Worm (Caenorhabditis elegans) whole organism, dauer: ENCODE measurements around the gene tatn-1.

Experiments
- unc-62 ChIP-seq: sonication (generic microtip); optimal IDR thresholded peaks from 2 replicates; lab custom pipeline; 2017; ENCODE audit warnings: missing biosample characterization, missing genetic modification reagents, missing genetic modification characterization

tatn-1 gene

DNA sequence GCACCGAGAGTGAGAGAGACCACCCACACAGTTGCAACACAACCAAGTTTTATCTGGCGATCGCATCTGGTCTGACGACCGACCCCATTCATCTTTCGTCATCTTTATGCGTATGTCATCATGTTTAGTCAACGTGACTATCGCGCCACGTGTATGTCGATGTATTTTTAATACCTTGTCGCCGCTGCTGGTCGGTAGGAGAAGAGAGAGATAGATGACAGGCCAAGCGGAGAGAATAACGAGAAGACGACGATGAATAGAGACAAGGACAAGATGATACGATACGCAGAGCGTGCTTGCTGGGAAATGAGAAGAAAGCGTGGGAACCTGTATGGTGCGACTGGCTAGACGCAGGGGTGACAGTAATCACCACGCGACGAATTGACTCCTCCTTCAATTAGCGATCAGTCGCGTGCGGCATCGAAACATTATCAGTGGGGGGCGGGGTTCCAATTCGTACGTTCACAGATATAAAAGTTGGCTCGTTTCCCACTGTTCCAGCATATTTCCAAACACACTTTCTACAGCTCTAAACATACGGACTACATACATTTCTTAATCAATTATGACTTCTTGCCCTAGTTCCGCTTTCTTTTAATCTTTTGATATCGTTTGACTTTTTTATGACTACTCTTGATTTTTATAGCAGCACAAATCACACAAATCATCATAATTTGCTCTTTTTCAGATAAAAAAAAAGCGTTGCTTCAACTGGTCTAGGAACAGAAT is at the start of gene tatn-1:
Gene tatn-1, plus strand, starts transcription at position 689 of the 729 bp plus-strand sequence.
- TF ChIP-seq unc-62 (GFP tag; lab: Kevin White, UChicago) = no peak

DNA sequence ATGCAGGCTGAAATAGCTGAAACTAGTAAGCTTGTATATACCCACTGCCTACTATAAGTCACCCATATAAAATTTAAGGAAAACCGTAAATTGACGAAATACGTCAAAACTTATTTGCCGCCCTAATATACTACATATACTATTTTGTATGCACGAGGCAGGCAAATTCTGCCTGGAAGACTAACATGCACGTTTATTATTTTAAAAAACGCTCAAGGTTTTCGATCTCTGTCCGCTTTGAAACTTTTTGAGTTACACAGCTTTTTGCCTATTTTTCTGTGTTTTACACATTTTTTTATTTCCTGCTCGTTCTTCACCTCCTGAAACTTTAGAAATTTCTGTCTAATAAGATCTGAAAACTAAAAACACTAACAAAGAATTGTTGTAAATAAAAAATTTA is 47.6 kb upstream of the tatn-1 start:
- no peak for TF ChIP-seq unc-62 (GFP tag; lab: Kevin White, UChicago)

DNA sequence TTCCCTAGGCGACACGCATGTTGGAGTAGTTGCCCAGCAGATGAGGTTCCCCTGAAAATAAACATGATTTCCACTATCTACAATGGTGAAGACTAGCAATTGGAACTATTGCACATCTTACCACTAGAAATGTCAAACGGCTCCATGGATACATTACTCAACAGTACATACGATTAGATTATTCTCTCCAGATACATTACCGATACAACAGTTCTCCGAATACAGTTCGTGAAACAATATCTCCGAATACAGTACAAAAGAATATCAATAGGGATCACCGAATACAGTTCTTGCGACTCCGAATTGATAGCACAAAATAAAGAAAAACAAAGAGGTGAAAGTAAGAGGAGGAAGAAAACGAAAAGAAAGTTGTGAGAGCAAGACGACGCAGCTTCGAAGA is 47.0 kb upstream of the tatn-1 start, which contains the start of gene C05G5.7:
Gene C05G5.7, minus strand, starts transcription at position 1 of the 400 bp plus-strand sequence.
- TF ChIP-seq unc-62 (GFP tag; lab: Kevin White, UChicago) = no peak

DNA sequence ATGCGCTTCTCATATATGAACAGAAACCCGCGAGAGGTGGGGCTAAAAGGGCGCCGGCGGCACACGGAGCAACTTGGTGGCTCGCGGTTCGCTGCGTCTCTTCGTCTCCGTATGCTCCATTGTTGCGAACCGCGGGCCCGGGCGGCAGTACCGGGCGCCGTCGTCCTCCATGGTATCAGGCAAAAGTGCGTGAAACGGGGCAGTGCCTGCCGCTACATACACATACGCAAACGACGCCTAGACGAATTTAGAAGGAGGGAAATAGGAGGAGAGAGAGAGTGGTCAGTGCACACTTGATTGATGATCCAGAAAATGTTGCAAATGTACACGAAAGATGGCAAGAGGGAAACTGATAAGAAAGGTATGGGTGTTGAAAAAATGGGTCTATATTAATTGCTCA is 46.3 kb upstream of the tatn-1 start:
- TF ChIP-seq unc-62 (GFP tag; lab: Kevin White, UChicago) = no peak

DNA sequence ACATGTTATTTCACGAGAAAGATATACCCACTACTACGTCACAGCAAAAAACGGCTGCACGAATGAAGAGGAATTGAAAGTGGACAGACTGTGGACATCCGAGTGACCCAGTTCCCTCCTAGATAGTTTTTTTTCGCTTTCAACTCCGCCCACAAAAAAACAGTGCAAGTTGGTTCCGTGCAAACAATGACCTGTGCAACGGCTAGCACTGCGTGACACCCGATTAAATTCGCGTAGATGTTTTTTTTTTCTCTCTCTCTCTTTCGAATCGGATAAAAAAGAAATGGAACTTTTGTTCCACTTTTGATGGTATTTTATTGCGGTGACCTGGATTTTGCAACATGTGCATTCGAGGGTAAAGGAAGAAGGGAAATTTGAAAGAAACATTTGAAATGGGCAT is 45.6 kb upstream of the tatn-1 start:
- no peak for TF ChIP-seq unc-62 (GFP tag; lab: Kevin White, UChicago)

DNA sequence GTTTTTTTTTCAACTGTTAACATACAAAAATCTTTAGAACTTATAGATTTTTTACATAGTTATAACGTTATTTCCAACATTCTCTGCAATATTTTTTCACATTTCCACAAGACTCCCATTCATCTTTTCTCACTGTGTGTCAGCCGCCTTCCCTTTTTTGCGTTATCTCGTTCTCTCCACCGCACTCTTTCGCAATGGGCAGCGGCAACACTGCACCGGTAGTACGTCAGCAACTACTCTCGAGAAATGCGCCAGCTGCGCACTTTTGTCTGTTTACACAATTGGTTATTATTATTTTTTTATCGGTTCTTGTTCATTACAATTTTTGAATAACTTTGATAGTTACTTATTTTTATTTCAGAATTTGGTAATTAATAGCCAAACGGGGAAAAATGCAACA is 43.9 kb upstream of the tatn-1 start, which contains the start of gene C05G5.2:
Gene C05G5.2, plus strand, starts transcription at position 356 of the 400 bp plus-strand sequence.
- no peak for TF ChIP-seq unc-62 (GFP tag; lab: Kevin White, UChicago)

DNA sequence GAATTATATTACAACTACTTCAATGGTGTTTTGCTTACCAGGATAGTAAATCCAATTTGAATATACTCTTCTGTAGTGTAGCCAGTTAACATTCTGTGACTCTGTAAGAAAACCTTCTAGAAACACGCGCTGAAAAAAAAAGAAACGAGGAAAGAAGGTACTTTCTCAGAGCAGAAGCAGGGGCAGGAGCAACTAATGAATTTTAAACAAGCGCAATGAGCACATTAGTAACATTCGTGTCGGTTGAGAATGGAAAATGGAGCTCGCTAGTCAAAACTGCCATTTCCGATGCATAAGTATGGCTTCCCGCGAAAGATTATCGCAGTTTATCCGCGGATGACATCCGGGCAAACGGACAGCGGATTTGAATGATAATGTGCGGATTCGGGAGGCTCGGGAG is 38.9 kb upstream of the tatn-1 start, which contains the start of gene C05G5.3:
Gene C05G5.3, minus strand, starts transcription at position 101 of the 400 bp plus-strand sequence.
- TF ChIP-seq unc-62 (GFP tag; lab: Kevin White, UChicago) = no peak

DNA sequence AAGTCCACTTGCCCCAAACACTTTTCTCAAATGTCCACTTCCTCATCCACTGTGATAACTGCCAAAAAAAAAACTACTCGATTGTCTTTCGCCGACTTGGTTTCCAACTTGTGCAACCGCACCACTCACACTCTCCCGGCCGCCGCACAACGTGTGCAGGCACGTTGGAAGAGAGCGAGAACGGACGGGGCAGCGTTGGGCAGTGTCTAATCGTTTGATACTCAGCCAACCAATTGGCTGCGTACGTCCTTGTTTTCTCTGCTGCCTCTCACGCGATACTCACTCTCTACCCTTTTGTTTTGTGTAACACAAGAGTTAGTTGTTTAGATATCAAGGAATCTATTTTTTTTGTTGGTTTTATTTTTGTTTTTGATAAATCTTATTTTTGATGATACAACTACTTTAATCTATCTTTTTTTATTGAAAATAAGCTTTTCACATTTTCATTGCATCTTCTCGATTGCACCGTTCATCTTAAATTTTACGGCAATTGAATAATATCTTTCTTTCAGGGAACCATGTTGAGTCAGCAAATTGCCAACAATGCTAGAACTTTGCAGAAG is 37.2 kb upstream of the tatn-1 start, which contains the start of gene sucl-1:
Gene sucl-1, plus strand, starts transcription at position 513 of the 563 bp plus-strand sequence.
- no peak for TF ChIP-seq unc-62 (GFP tag; lab: Kevin White, UChicago)

DNA sequence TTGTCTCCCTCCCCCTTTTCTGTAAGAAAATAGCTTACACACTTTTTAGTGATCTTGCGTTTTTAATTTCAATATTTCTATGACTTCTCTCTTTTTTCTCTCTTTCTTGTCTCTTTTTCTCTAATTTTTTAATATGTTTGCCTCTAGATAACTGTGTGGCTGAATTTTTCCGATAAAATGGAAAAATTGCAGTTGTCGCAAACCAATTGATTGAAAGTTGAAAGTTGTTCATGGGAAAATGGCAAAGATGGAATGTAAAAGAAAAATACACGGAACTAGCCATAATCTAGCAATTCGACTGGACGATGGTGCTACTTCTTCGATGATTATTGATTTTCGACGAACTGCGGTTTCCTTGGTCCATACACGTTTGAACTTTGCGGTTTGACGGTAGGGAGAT is 35.0 kb upstream of the tatn-1 start:
- TF ChIP-seq unc-62 (GFP tag; lab: Kevin White, UChicago) = no peak

DNA sequence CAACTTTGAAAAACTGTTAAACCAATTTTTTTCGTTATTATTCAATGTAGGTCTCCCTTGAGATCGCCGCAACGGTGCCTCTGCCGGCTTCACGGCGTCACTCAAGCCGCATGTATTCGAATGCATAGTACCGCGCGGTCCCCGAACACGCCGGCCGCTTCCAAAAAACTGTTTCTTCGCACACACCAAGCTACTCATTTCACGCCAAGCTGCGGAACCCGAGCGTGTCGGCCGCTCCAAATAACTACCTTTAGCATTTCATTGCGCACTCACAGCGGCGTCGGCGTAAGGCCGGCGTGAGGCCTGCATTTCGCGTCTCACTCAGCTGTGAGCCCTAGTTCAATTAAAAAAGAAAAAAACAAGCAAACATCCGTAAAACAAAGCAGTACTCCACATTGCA is 34.2 kb upstream of the tatn-1 start:
- no peak for TF ChIP-seq unc-62 (GFP tag; lab: Kevin White, UChicago)

DNA sequence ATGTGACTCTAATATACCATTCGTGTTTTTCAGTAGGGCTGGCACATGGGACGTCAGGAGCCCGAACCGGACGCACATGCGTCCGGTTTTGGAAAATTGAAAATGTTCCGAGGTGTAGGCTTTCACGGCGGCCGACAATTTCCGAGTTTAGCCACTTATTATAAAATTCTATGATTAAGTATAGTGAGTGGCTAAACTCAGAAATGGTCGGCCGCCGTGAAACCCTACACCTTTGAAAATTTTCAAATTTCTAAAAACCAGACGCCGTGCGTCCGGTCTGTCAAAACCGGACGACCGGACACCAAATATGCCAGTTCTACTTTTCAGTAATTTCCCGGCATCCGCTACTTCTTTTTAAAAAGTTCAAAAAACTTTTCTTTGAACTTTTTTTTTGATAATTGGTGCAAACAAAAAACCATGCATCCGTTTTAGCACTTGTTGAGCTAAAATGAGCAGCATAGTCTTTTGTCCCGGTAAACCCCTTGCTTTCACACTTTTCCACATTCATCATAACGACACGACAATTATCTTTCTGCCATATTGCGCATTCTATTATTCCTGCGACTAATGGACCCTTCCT is 33.1 kb upstream of the tatn-1 start:
- TF ChIP-seq unc-62 (GFP tag; lab: Kevin White, UChicago) = no peak

DNA sequence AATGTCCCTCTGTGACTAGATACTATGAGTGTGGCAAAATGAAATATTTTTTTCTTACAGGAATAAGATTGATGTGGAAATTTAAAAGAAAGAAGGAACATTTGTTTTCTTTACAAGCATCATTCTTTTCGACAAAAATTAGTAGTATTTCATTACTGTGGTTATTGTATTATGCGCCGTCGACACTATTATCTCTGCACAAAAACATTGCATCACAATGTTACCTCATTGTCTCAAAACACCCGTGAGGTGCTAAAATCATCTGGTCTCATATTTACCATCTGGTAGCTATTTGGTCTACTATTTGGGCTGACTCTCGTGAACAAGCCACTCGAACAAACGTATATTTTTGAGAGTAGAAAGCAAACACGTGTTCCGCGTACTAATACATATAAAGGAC is 31.3 kb upstream of the tatn-1 start:
- no peak for TF ChIP-seq unc-62 (GFP tag; lab: Kevin White, UChicago)

DNA sequence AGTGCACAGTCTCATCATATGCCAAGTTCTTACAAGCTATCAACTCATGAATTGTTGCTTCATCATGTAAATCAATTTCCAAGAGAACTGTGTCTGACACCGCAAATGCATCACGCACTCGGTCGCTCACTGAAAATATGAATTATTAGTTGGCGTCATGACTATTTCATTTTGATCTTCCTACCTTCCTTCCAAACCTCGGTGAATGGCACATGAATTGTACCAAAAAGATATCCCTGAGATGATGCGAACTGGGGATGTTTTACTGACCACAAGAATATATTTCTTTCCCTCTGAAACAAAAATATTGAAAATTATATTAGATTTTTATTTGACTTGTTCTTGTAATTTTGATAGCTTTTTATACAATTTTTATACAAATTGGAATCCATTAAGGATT is 30.6 kb upstream of the tatn-1 start:
- no peak for TF ChIP-seq unc-62 (GFP tag; lab: Kevin White, UChicago)

DNA sequence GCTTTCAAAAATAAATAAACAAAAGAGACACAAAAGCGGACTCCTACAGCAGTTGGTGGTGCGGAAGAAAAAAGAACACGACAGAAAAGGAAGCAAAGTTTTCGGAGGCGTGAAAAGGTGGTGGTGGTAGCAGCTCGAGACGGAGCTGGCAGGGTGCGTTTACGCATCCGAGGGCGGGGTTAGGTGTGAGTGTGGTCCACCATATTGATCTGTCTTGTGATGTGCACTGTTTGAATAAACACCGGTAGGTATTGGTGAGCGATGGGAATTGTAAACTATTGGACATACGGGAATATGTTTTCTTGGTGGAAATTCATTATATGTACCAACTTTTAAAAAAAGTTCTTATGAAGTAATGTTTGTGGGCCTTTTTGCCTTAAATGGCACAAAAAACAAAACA is 29.8 kb upstream of the tatn-1 start, which contains the start of gene C05G5.5:
Gene C05G5.5, minus strand, starts transcription at position 101 of the 400 bp plus-strand sequence.
- no peak for TF ChIP-seq unc-62 (GFP tag; lab: Kevin White, UChicago)

DNA sequence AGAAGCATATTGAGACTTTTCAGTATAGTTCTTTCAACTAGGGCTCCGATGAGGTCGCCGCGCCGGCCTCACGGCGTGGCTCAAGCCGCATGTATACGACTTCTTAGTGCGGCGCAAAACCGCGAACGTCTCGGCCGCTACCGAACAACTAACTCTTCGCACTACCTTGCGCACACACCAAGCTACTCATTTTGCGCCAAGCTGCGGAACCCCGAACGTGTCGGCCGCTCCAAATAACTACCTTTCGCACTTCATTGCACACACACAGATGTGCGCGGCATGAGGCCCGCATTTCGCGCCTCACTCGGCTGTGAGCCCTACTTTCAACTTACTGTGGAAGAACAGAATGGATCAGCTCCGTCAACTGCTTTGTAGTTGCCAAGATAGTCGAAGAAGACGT is 23.0 kb upstream of the tatn-1 start:
- TF ChIP-seq unc-62 (GFP tag; lab: Kevin White, UChicago) = no peak

DNA sequence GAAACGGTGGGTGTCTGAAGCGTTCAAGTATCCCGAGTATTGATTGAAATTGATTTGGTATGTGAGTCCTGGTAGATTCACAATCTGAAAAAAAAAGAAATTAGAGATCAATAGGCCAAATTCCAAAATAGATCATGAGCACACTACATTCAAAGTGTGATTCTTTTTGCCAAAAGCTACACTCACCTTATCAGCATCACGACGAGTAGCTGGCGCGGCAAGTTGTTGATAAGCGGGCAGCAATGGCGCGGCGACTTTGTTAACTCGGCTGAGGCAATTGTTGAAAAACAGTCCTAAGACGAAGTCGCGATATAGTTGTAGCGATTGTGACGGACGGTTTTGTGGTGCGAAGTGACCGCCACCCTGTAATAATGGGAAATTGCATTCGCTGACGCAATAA is 21.8 kb upstream of the tatn-1 start:
- no peak for TF ChIP-seq unc-62 (GFP tag; lab: Kevin White, UChicago)
